Fruit fly (Drosophila melanogaster): ENCODE measurements around the gene PGAP5.

PGAP5 gene

dm6 chr2L:8203748-8204147 is 5.1 kb downstream of the PGAP5 start (continued):
- no peak for TF ChIP-seq chm (GFP tag; IDR thresholded peaks at IDR 0.05)
- no peak for TF ChIP-seq CG18476 (GFP tag; optimal IDR thresholded peaks at IDR 0.05)
- TF ChIP-seq CG12071 (GFP tag; optimal IDR thresholded peaks at IDR 0.05): no peak

dm6 chr2L:8204366-8204765 is 5.7 kb downstream of the PGAP5 start:
- TF ChIP-seq ase (GFP tag; IDR thresholded peaks at IDR 0.05) (0 out of 3 replicates have a peak, but pooled peaks have one; percentile 10), mld (GFP tag; IDR thresholded peaks at IDR 0.05; ENCODE audit: partially characterized antibody) (peak; percentile 32; the same call in 1 of the 3 replicates), Pdp1 (GFP tag; optimal IDR thresholded peaks at IDR 0.05) (peak in 1 of 2 experiments; percentile 78), Atf6 (GFP tag; IDR thresholded peaks at IDR 0.05) (no peak), CG7786 (GFP tag; optimal IDR thresholded peaks at IDR 0.05) (no peak), Dad (GFP tag; optimal IDR thresholded peaks at IDR 0.05) (no peak), Dfd (GFP tag; optimal IDR thresholded peaks at IDR 0.05) (no peak), emc (GFP tag; optimal IDR thresholded peaks at IDR 0.05) (no peak)

- TF ChIP-seq Rfx (GFP tag; IDR thresholded peaks at IDR 0.05): peak; percentile 97
- peak; percentile 94 for TF ChIP-seq CG13894 (tag; optimal IDR thresholded peaks at IDR 0.05)
- peak; percentile 99 for TF ChIP-seq sd (tag; optimal IDR thresholded peaks at IDR 0.05)
- no peak for TF ChIP-seq Kr (GFP tag; optimal IDR thresholded peaks at IDR 0.05)
- TF ChIP-seq CG8388 (GFP tag; optimal IDR thresholded peaks at IDR 0.05): peak; percentile 94
- peak; percentile 99 for TF ChIP-seq CG34376 (GFP tag; optimal IDR thresholded peaks at IDR 0.05)
- peak; percentile 100 for TF ChIP-seq org-1 (GFP tag; optimal IDR thresholded peaks at IDR 0.05)
- peak; percentile 98 for TF ChIP-seq jigr1 (GFP tag; IDR thresholded peaks at IDR 0.05)
- peak; percentile 96 for TF ChIP-seq HmgZ (tag; optimal IDR thresholded peaks at IDR 0.05)
- TF ChIP-seq Dip2 (GFP tag; IDR thresholded peaks at IDR 0.05): peak; percentile 61; the same call in 1 of the 2 replicates
- TF ChIP-seq pros (GFP tag; optimal IDR thresholded peaks at IDR 0.05): peak; percentile 83
- TF ChIP-seq sens (GFP tag): peak; percentile 84
- peak; percentile 97 for TF ChIP-seq ERR (GFP tag; optimal IDR thresholded peaks at IDR 0.05)
- peak; percentile 52 for TF ChIP-seq pho (GFP tag; optimal IDR thresholded peaks at IDR 0.05)
- no peak; the same call in 1 of the 2 replicates for TF ChIP-seq amos (GFP tag; IDR thresholded peaks at IDR 0.05; ENCODE audit: partially characterized antibody)
- TF ChIP-seq CG9727 (GFP tag; optimal IDR thresholded peaks at IDR 0.05): peak; percentile 99
- peak; percentile 29 for TF ChIP-seq Dref (GFP tag; IDR thresholded peaks at IDR 0.05)
- peak; percentile 100 for TF ChIP-seq slbo (GFP tag; IDR thresholded peaks at IDR 0.05)
- TF ChIP-seq gsb (GFP tag; IDR thresholded peaks at IDR 0.05): peak; percentile 96
- peak; percentile 88 for TF ChIP-seq trem (tag; optimal IDR thresholded peaks at IDR 0.05)
- TF ChIP-seq Nf-YB (GFP tag; optimal IDR thresholded peaks at IDR 0.05): peak; percentile 85
- peak; percentile 87 for TF ChIP-seq Doc2 (GFP tag; IDR thresholded peaks at IDR 0.05)
- peak; percentile 100 for TF ChIP-seq Atf6 (GFP tag; IDR thresholded peaks at IDR 0.05)
- peak; percentile 78 for TF ChIP-seq CG14965 (GFP tag; optimal IDR thresholded peaks at IDR 0.05; ENCODE audit: borderline replicate concordance)
- peak; percentile 91 for TF ChIP-seq NFAT (GFP tag; IDR thresholded peaks at IDR 0.05)
- no peak for TF ChIP-seq sc (optimal IDR thresholded peaks at IDR 0.05)
- TF ChIP-seq sc (GFP tag; optimal IDR thresholded peaks at IDR 0.05): peak; percentile 88
- peak; percentile 99 for TF ChIP-seq CG4854 (GFP tag; optimal IDR thresholded peaks at IDR 0.05)
- TF ChIP-seq ATbp (GFP tag; optimal IDR thresholded peaks at IDR 0.05): peak; percentile 95
- peak; percentile 97 for TF ChIP-seq E2f1 (GFP tag; IDR thresholded peaks at IDR 0.05)
- peak; percentile 100 for TF ChIP-seq nmo (GFP tag; optimal IDR thresholded peaks at IDR 0.05)
- TF ChIP-seq Vsx1 (GFP tag; optimal IDR thresholded peaks at IDR 0.05): peak; percentile 95
- TF ChIP-seq CG17829 (tag; optimal IDR thresholded peaks at IDR 0.05): peak; percentile 97
- peak; percentile 96 for TF ChIP-seq CG10462 (GFP tag; optimal IDR thresholded peaks at IDR 0.05)
- peak; percentile 97 for TF ChIP-seq Hand (GFP tag; optimal IDR thresholded peaks at IDR 0.05)
- peak; percentile 97 for TF ChIP-seq CG12942 (GFP tag; optimal IDR thresholded peaks at IDR 0.05)
- peak; percentile 97 for TF ChIP-seq C15 (GFP tag; IDR thresholded peaks at IDR 0.05)
- TF ChIP-seq Usf (GFP tag; optimal IDR thresholded peaks at IDR 0.05): peak; percentile 96
Observed at dm6 chr2L:8204996-8205567, 6.4 kb downstream of the PGAP5 start, which contains the start of gene SLC5A11. SLC5A11 (minus strand) TSS chr2L:8205132.
